Worm (Caenorhabditis elegans): ENCODE data around the gene Y67H2A.2.

The Y67H2A.2 gene

ce11 chrIV:13253841-13254240, 43.8 kb downstream of the Y67H2A.2 start, which contains the start of gene ttr-45:
Gene ttr-45, plus strand, starts transcription at chrIV:13254225.
- TF ChIP-seq hmbx-1 (tag; optimal IDR thresholded peaks at IDR 0.05), result no peak
- TF ChIP-seq flt-1 (GFP tag; IDR thresholded peaks at IDR 0.05), result no peak
- TF ChIP-seq tra-4 (tag; optimal IDR thresholded peaks at IDR 0.05), result no peak
- TF ChIP-seq sea-1 (GFP tag; conservative IDR thresholded peaks at IDR 0.05), result no peak
- TF ChIP-seq ama-1 (optimal IDR thresholded peaks at IDR 0.05), result no peak
- TF ChIP-seq ets-7 (tag; optimal IDR thresholded peaks at IDR 0.05), result no peak
- TF ChIP-seq scrt-1 (GFP tag; IDR thresholded peaks at IDR 0.05), result no peak
- no peak for TF ChIP-seq tbx-37 (GFP tag; conservative IDR thresholded peaks at IDR 0.05)
- TF ChIP-seq hmg-4 (GFP tag; optimal IDR thresholded peaks at IDR 0.05), result no peak
- TF ChIP-seq ceh-13 (GFP tag; optimal IDR thresholded peaks at IDR 0.05), result no peak
- TF ChIP-seq tbx-11 (GFP tag; IDR thresholded peaks at IDR 0.05), result no peak

- TF ChIP-seq pes-1 (GFP tag; IDR thresholded peaks at IDR 0.05), result no peak
- TF ChIP-seq tra-4 (tag; optimal IDR thresholded peaks at IDR 0.05), result no peak
- TF ChIP-seq F13C5.2 (tag; optimal IDR thresholded peaks at IDR 0.05), result no peak
- no peak for TF ChIP-seq aly-1 (tag; optimal IDR thresholded peaks at IDR 0.05)
- TF ChIP-seq ets-7 (tag; optimal IDR thresholded peaks at IDR 0.05), result no peak
- no peak for TF ChIP-seq sea-1 (GFP tag; conservative IDR thresholded peaks at IDR 0.05)
- no peak for TF ChIP-seq B0310.2 (tag; optimal IDR thresholded peaks at IDR 0.05)
- TF ChIP-seq tbx-37 (GFP tag; conservative IDR thresholded peaks at IDR 0.05), result no peak
- no peak for TF ChIP-seq flt-1 (GFP tag; IDR thresholded peaks at IDR 0.05)
Measured at ce11 chrIV:13252211-13252610, 45.4 kb downstream of the Y67H2A.2 start, which contains the start of gene ttr-51. Gene ttr-51, minus strand, starts transcription at chrIV:13252311.

DNA sequence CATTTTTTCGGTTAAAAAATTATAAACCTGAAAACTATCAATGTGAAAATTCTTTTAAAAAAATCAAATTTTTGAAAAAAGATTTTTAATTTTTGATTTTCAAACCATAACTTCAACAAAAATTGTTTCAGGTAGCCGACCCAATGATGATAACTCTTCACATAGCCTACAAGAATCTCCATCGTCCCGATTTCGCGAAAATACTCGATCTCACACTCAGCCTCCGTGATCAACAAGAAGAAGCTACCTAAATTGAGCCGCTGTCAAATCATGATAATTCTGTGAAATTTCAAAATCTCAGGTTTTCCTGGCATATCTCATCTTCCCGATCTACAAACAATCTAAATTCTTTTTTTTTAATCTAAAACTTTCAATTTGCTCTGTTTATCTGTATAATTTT, 47.4 kb downstream of the Y67H2A.2 start:
- TF ChIP-seq tbx-37 (GFP tag; conservative IDR thresholded peaks at IDR 0.05) (no peak), B0310.2 (tag; optimal IDR thresholded peaks at IDR 0.05) (no peak), flt-1 (GFP tag; IDR thresholded peaks at IDR 0.05) (no peak), tbx-11 (GFP tag; IDR thresholded peaks at IDR 0.05) (no peak), ceh-13 (GFP tag; optimal IDR thresholded peaks at IDR 0.05) (no peak), ceh-36 (tag; optimal IDR thresholded peaks at IDR 0.05) (no peak), F13C5.2 (tag; optimal IDR thresholded peaks at IDR 0.05) (no peak), scrt-1 (GFP tag; IDR thresholded peaks at IDR 0.05) (no peak), tra-4 (tag; optimal IDR thresholded peaks at IDR 0.05) (no peak), aly-1 (tag; optimal IDR thresholded peaks at IDR 0.05) (no peak), pes-1 (GFP tag; IDR thresholded peaks at IDR 0.05) (no peak), hmg-4 (GFP tag; optimal IDR thresholded peaks at IDR 0.05) (no peak), hnd-1 (tag; optimal IDR thresholded peaks at IDR 0.05) (no peak), ama-1 (optimal IDR thresholded peaks at IDR 0.05) (no peak), sea-1 (GFP tag; conservative IDR thresholded peaks at IDR 0.05) (no peak), hmbx-1 (tag; optimal IDR thresholded peaks at IDR 0.05) (no peak), ets-7 (tag; optimal IDR thresholded peaks at IDR 0.05) (no peak)

DNA sequence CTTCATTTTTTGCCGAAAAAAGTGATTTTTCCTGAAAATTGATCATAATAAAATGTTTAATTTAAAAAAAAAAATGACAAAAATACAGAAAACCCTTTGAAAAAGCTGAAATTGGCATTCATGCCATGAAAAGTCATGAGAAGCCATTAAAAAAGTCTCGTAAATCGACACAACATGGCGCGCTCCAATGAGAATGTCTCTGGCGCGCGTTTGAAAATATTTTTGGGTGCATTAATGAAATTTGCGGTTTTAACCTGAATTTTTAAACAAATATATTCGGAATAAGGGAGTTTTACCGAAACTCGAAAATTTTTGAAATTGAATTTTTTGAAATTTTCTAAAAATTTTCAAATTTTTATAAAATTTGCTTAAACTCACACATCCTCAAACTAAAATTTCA, 49.8 kb downstream of the Y67H2A.2 start:
- TF ChIP-seq hmbx-1 (tag; optimal IDR thresholded peaks at IDR 0.05) (no peak), flt-1 (GFP tag; IDR thresholded peaks at IDR 0.05) (no peak), aly-1 (tag; optimal IDR thresholded peaks at IDR 0.05) (no peak), hnd-1 (tag; optimal IDR thresholded peaks at IDR 0.05) (no peak), sea-1 (GFP tag; conservative IDR thresholded peaks at IDR 0.05) (no peak), ama-1 (optimal IDR thresholded peaks at IDR 0.05) (no peak), B0310.2 (tag; optimal IDR thresholded peaks at IDR 0.05) (no peak), pes-1 (GFP tag; IDR thresholded peaks at IDR 0.05) (no peak), ets-7 (tag; optimal IDR thresholded peaks at IDR 0.05) (no peak), ceh-36 (tag; optimal IDR thresholded peaks at IDR 0.05) (no peak), tbx-11 (GFP tag; IDR thresholded peaks at IDR 0.05) (no peak)

DNA sequence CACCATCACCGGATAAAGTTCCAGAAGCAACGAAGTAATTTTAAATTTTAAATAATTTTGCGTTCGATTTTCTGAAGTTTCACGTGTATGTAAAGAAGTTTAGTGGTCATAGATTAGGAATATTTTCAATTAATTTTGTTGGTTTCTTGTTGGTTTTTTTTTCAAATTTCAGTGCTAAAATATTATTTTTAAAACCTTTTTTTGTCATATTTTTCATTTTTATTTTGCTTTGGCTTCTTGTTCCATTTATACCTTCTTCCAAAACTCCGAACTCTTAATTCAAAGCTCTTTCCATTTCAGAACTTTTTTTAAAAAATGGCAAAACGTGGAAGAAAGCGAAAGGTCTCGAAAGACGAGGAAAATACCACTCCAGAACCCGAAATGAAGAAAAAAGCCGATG, 50.7 kb downstream of the Y67H2A.2 start, which contains the start of gene JC8.7:
Gene JC8.7, plus strand, starts transcription at position 301 of the 400 bp plus-strand sequence.
- no peak for TF ChIP-seq hnd-1 (tag; optimal IDR thresholded peaks at IDR 0.05)
- no peak for TF ChIP-seq flt-1 (GFP tag; IDR thresholded peaks at IDR 0.05)
- TF ChIP-seq scrt-1 (GFP tag; IDR thresholded peaks at IDR 0.05), result no peak
- TF ChIP-seq ceh-13 (GFP tag; optimal IDR thresholded peaks at IDR 0.05), result no peak

DNA sequence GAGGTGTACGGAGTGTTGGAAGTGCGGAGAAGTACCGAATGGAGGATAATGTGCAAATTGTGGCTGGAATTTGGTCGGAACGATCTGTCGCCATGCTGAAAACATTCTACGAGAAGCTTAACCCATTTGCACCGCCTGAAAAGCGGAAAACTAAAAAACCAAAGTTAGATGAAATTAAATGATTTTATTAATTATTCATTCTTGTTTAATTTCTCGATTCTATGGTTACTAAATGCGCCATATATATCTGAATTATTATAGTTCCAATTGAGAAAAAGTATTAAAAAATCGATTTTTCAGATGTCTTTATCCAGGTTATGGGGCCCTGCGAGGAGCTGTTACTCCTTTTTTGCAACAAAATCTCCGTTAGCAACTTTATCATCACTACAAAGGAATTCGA, 53.6 kb downstream of the Y67H2A.2 start, which contains the start of gene cox-11:
Gene cox-11, plus strand, starts transcription at position 301 of the 400 bp plus-strand sequence.
- TF ChIP-seq tra-4 (tag; optimal IDR thresholded peaks at IDR 0.05) (no peak), tbx-11 (GFP tag; IDR thresholded peaks at IDR 0.05) (no peak), scrt-1 (GFP tag; IDR thresholded peaks at IDR 0.05) (0 out of 2 replicates have a peak, but pooled peaks have one; percentile 7), F13C5.2 (tag; optimal IDR thresholded peaks at IDR 0.05) (no peak), ceh-13 (GFP tag; optimal IDR thresholded peaks at IDR 0.05) (no peak), B0310.2 (tag; optimal IDR thresholded peaks at IDR 0.05) (no peak), ceh-36 (tag; optimal IDR thresholded peaks at IDR 0.05) (no peak)

DNA sequence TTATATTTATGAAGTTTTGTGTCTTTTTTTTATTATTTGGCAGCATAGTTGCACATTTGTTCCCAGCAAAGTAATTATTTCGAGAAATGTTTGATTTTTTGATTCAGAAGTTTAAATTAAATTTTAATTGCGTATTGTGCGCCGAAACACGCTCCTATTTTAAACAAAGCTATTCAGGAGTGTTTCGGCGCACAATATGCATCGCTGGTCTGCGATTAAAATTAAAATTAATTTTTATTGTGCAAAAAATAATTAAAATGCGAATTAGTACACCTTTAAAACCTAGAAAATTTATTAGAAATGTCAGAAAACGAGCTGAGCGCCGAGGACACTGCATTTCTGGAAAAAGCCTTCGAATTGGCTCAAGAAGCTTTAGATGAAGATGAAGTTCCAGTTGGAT, 54.2 kb downstream of the Y67H2A.2 start, which contains the start of gene JC8.4:
Gene JC8.4, plus strand, starts transcription at position 301 of the 400 bp plus-strand sequence.
- TF ChIP-seq hnd-1 (tag; optimal IDR thresholded peaks at IDR 0.05) (no peak), pes-1 (GFP tag; IDR thresholded peaks at IDR 0.05) (no peak), hmbx-1 (tag; optimal IDR thresholded peaks at IDR 0.05) (no peak), hmg-4 (GFP tag; optimal IDR thresholded peaks at IDR 0.05) (no peak), ets-7 (tag; optimal IDR thresholded peaks at IDR 0.05) (no peak), tra-4 (tag; optimal IDR thresholded peaks at IDR 0.05) (no peak), tbx-11 (GFP tag; IDR thresholded peaks at IDR 0.05) (no peak), aly-1 (tag; optimal IDR thresholded peaks at IDR 0.05) (no peak), flt-1 (GFP tag; IDR thresholded peaks at IDR 0.05) (no peak), F13C5.2 (tag; optimal IDR thresholded peaks at IDR 0.05) (no peak), ceh-13 (GFP tag; optimal IDR thresholded peaks at IDR 0.05) (no peak), ama-1 (optimal IDR thresholded peaks at IDR 0.05) (no peak), sea-1 (GFP tag; conservative IDR thresholded peaks at IDR 0.05) (no peak), tbx-37 (GFP tag; conservative IDR thresholded peaks at IDR 0.05) (no peak)

DNA sequence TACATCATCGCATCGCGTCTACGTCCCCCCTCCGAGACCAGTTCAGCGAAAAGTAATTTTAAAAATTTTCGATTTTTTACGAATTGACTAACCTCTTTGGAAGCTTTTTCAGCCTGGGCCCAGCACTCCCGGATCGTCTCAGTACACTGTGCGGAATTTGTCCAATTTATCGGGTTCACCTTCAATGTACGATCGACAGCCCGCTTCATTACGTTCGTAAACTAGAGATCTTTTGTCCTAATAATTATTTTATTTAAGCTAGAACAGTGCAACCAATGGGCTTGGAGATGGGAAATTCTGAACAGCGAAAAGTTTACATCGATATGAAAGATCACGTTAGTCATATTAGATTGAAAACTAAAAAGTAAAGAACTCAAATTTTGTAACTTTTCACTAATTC, 56.3 kb downstream of the Y67H2A.2 start:
- TF ChIP-seq ceh-13 (GFP tag; optimal IDR thresholded peaks at IDR 0.05) (no peak), flt-1 (GFP tag; IDR thresholded peaks at IDR 0.05) (no peak), pes-1 (GFP tag; IDR thresholded peaks at IDR 0.05) (no peak), ceh-36 (tag; optimal IDR thresholded peaks at IDR 0.05) (no peak), hmbx-1 (tag; optimal IDR thresholded peaks at IDR 0.05) (no peak), ets-7 (tag; optimal IDR thresholded peaks at IDR 0.05) (no peak), hnd-1 (tag; optimal IDR thresholded peaks at IDR 0.05) (no peak), F13C5.2 (tag; optimal IDR thresholded peaks at IDR 0.05) (no peak), tbx-11 (GFP tag; IDR thresholded peaks at IDR 0.05) (no peak), B0310.2 (tag; optimal IDR thresholded peaks at IDR 0.05) (no peak), tbx-37 (GFP tag; conservative IDR thresholded peaks at IDR 0.05) (no peak), hmg-4 (GFP tag; optimal IDR thresholded peaks at IDR 0.05) (no peak), ama-1 (optimal IDR thresholded peaks at IDR 0.05) (no peak), sea-1 (GFP tag; conservative IDR thresholded peaks at IDR 0.05) (no peak), tra-4 (tag; optimal IDR thresholded peaks at IDR 0.05) (no peak), scrt-1 (GFP tag; IDR thresholded peaks at IDR 0.05) (no peak), aly-1 (tag; optimal IDR thresholded peaks at IDR 0.05) (no peak)
